Fruit fly (Drosophila melanogaster): ENCODE results near the gene NimB4.

DNA sequence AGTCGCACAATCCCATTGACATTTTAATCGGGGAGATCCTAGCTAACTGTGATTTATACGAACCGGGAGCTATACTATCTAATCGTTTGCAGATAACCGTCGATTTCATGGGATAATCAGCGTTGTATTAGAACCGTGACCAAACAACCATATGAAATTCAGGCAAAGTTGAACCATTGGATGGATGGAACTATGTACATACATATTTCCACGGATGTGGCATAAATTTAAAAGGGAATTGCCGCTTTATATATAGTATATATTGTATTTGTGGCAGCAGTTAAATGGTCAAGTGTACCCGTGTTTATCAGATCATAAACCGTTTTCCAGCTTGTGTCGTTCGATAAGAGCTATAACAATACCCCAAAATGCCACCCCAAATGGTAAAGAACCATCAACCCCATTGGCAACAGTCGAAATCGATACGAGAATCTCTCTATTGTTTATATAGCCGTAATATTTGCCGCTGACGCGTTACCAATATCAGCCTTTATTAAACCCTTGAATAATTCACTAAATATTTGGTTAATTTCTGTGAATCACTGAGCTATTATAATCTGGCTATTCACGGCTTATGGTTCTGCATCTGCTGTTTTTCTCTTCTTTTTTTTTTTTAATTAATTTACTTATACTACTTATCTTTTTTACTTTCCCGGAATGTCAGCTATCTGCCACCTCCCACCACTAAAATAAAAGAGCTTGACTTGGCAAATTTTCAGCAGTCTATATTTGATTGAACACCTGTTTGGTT lies 42.7 kb upstream of the NimB4 start, which contains the start of gene bgm:
- TF ChIP-seq Myc (optimal IDR thresholded peaks at IDR 0.05) (no peak), usp (GFP tag; optimal IDR thresholded peaks at IDR 0.05) (no peak), Hr83 (GFP tag; optimal IDR thresholded peaks at IDR 0.05; ENCODE audit: poor library complexity, severe bottlenecking) (no peak), Dfd (GFP tag; optimal IDR thresholded peaks at IDR 0.05) (no peak), h (GFP tag; optimal IDR thresholded peaks at IDR 0.05) (no peak), dsf (GFP tag; optimal IDR thresholded peaks at IDR 0.05; ENCODE audit: borderline replicate concordance) (no peak), pan (optimal IDR thresholded peaks at IDR 0.05) (no peak), psq (GFP tag; optimal IDR thresholded peaks at IDR 0.05) (no peak), woc (GFP tag; optimal IDR thresholded peaks at IDR 0.05) (no peak), Dif (GFP tag; optimal IDR thresholded peaks at IDR 0.05; ENCODE audit: partially characterized antibody) (no peak)

Measured in whole organism, wandering third instar larva.